Fruit fly (Drosophila melanogaster): Measurements from ENCODE around the gene CG5003.
A peak's percentile ranks its signal among the peaks of the same experiment; 100 is the strongest.

The CG5003 gene

DNA sequence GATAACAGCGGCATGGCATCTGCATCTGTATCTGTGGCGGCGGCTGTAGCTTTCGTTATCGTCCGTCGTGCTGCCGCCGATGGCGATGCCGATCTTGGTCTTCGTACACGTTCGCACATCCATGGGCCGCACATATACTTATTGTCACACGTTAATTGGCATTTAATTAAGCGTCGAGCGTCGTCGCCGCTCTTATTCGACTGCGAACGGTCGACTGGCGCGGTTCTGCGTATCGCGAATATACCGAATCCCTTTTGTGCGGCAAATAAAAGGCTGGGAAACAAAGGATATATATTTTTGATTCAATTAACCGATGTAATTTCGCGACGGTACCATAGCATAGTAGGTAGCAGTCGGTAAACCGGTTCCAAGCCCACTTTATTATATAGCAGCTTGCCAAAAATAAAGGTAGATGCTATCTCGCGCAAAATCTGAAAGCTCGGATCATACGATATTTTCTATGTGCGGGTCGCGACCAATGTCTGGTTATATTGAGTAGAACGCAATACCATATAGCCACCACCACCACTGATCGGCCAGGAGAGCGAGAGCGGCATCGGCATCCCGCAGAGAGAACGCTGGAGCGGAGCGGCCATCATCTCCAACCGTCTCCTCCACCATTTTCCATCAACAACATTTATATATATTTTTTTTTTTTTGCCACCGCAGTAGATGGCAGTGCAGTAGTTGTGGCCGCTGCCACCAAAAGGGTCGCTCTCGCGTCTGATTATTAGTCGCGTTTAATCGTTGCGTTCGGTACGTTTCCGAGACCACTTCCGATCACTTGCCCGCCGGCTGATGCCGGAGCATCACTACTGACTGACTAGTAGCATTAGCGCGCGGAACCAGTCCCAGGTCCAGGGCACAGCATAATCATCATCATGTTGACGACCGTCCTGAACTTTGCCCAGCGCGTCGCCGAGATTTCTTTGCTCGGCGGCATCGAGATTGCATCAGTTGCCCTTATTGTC lies 9.0 kb upstream of the CG5003 start, which contains the start of gene mino (continued):
- no peak for TF ChIP-seq fd59A (GFP tag; optimal IDR thresholded peaks at IDR 0.05)
- TF ChIP-seq Eip78C (GFP tag): peak; percentile 60
- TF ChIP-seq Eip75B (GFP tag; optimal IDR thresholded peaks at IDR 0.05): no peak
- peak; percentile 5 for TF ChIP-seq dsx (GFP tag; optimal IDR thresholded peaks at IDR 0.05; ENCODE audit: poor library complexity, severe bottlenecking)
- TF ChIP-seq CG34406 (GFP tag; optimal IDR thresholded peaks at IDR 0.05): no peak
- no peak for TF ChIP-seq CG10631 (GFP tag; optimal IDR thresholded peaks at IDR 0.05)
- peak; percentile 23 for TF ChIP-seq topi (GFP tag; optimal IDR thresholded peaks at IDR 0.05)
- TF ChIP-seq Hr4 (GFP tag; optimal IDR thresholded peaks at IDR 0.05): no peak
- TF ChIP-seq acj6 (GFP tag; optimal IDR thresholded peaks at IDR 0.05): no peak
- TF ChIP-seq CG6808 (GFP tag; optimal IDR thresholded peaks at IDR 0.05): peak; percentile 33

dm6 chr3R:27922673-27923175 lies 6.4 kb upstream of the CG5003 start, which contains the start of gene RpL4:
Gene RpL4, plus strand, starts transcription at chr3R:27922821.
- TF ChIP-seq salr (GFP tag; optimal IDR thresholded peaks at IDR 0.05): peak; percentile 56 to 82
- TF ChIP-seq Sox14 (GFP tag; optimal IDR thresholded peaks at IDR 0.05): peak; percentile 76
- TF ChIP-seq Ets21C (GFP tag; optimal IDR thresholded peaks at IDR 0.05): peak; percentile 17
- no peak for TF ChIP-seq Hr38 (GFP tag; optimal IDR thresholded peaks at IDR 0.05)
- TF ChIP-seq CG10669 (GFP tag; optimal IDR thresholded peaks at IDR 0.05): peak; percentile 51
- TF ChIP-seq OdsH (GFP tag; optimal IDR thresholded peaks at IDR 0.05): peak; percentile 81
- peak; percentile 72 for TF ChIP-seq CG31627 (GFP tag; optimal IDR thresholded peaks at IDR 0.05)
- no peak for TF ChIP-seq CG15336 (GFP tag; IDR thresholded peaks at IDR 0.05)
- peak; percentile 74 for TF ChIP-seq pdm3 (GFP tag; optimal IDR thresholded peaks at IDR 0.05)
- peak; percentile 70 for TF ChIP-seq CG1621 (tag; optimal IDR thresholded peaks at IDR 0.05)
- TF ChIP-seq acj6 (GFP tag; optimal IDR thresholded peaks at IDR 0.05): peak; percentile 77
- TF ChIP-seq CG3919 (GFP tag; optimal IDR thresholded peaks at IDR 0.05): peak; percentile 87
- peak; percentile 99 for TF ChIP-seq achi (GFP tag; optimal IDR thresholded peaks at IDR 0.05)
- peak; percentile 40 for TF ChIP-seq spab (GFP tag; optimal IDR thresholded peaks at IDR 0.05)
- TF ChIP-seq Blimp-1 (GFP tag; optimal IDR thresholded peaks at IDR 0.05): peak; percentile 52
- TF ChIP-seq CG8319 (GFP tag; optimal IDR thresholded peaks at IDR 0.05): peak; percentile 50
- TF ChIP-seq Hr4 (GFP tag; optimal IDR thresholded peaks at IDR 0.05): peak; percentile 19
- peak; percentile 37 for TF ChIP-seq dsx (GFP tag; optimal IDR thresholded peaks at IDR 0.05; ENCODE audit: poor library complexity, severe bottlenecking)
- peak; percentile 52 for TF ChIP-seq CG32006 (GFP tag; optimal IDR thresholded peaks at IDR 0.05)
- peak; percentile 53 for TF ChIP-seq fd85E (GFP tag; optimal IDR thresholded peaks at IDR 0.05)
- peak; percentile 85 for TF ChIP-seq Met (GFP tag; optimal IDR thresholded peaks at IDR 0.05)
- peak; percentile 10 for TF ChIP-seq Sox15 (GFP tag; optimal IDR thresholded peaks at IDR 0.05)
- TF ChIP-seq dac (GFP tag; optimal IDR thresholded peaks at IDR 0.05): peak; percentile 40
- peak; percentile 89 for TF ChIP-seq CG6854 (GFP tag; optimal IDR thresholded peaks at IDR 0.05)
- TF ChIP-seq CG3032 (tag; optimal IDR thresholded peaks at IDR 0.05): peak; percentile 31
- TF ChIP-seq Eip93F (GFP tag; optimal IDR thresholded peaks at IDR 0.05): no peak
- no peak for TF ChIP-seq Ets96B (tag; optimal IDR thresholded peaks at IDR 0.05)
- TF ChIP-seq Hr39 (GFP tag; optimal IDR thresholded peaks at IDR 0.05): peak; percentile 67
- peak; percentile 56 for TF ChIP-seq CG6792 (GFP tag; optimal IDR thresholded peaks at IDR 0.05)
- TF ChIP-seq eg (GFP tag; IDR thresholded peaks at IDR 0.05): peak; percentile 82
- peak; percentile 77 for TF ChIP-seq CG8632 (GFP tag; optimal IDR thresholded peaks at IDR 0.05)
- TF ChIP-seq Eip75B (GFP tag; optimal IDR thresholded peaks at IDR 0.05): peak; percentile 71
- TF ChIP-seq Eip78C (GFP tag): peak; percentile 95
- TF ChIP-seq CG4318 (GFP tag; optimal IDR thresholded peaks at IDR 0.05): no peak
- TF ChIP-seq CG9139 (GFP tag; optimal IDR thresholded peaks at IDR 0.05): peak; percentile 76
- TF ChIP-seq CG10631 (GFP tag; optimal IDR thresholded peaks at IDR 0.05): peak; percentile 17
- TF ChIP-seq CG6163 (GFP tag; IDR thresholded peaks at IDR 0.05): peak; percentile 89
- peak; percentile 58 to 87 for TF ChIP-seq ss (GFP tag; optimal IDR thresholded peaks at IDR 0.05)
- no peak for TF ChIP-seq CG8119 (GFP tag; IDR thresholded peaks at IDR 0.05)
- peak; percentile 59 for TF ChIP-seq fd59A (GFP tag; optimal IDR thresholded peaks at IDR 0.05)
- TF ChIP-seq svp (GFP tag): peak; percentile 76
- TF ChIP-seq CG11902 (GFP tag; optimal IDR thresholded peaks at IDR 0.05): no peak
- TF ChIP-seq CG7368 (GFP tag; optimal IDR thresholded peaks at IDR 0.05): peak; percentile 67
- TF ChIP-seq CG34406 (GFP tag; optimal IDR thresholded peaks at IDR 0.05): peak; percentile 78

All from whole organism, prepupa.